Worm (Caenorhabditis elegans): ENCODE measurements around the gene ZK381.62.

- TF ChIP-seq med-1 (GFP tag; optimal IDR thresholded peaks at IDR 0.05; ENCODE audit: insufficient read depth) (no peak), T22C8.4 (GFP tag; IDR thresholded peaks at IDR 0.05) (no peak), klf-2 (GFP tag; conservative IDR thresholded peaks at IDR 0.05) (no peak)
Observed at ce11 chrIV:7010195-7010594, 39.1 kb upstream of the ZK381.62 start.

All from whole organism, midembryonic.